Fruit fly (Drosophila melanogaster): Measurements from ENCODE around the gene CG11249.
A peak's percentile ranks its signal among the peaks of the same experiment; 100 is the strongest.

CG11249 gene

DNA sequence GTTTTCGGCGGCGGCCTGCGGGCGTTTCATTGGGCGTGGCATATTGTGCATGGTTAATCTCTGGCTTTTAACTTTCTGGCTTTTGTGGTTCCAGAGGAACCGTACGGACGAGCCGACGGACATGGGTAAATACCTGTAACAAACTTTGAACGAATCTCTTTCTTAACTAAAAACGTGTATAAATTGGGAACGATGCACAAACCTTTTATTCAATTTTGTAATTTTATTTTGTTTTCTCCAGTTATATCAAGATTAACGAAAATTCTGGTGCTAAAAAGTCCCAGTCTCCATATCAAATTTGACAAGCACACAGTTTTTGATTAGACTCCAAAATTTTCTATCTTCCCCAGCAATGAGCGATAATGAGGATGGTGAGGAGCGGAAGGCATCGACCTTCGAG, at the start of gene CG11249:
CG11249 (plus strand) TSS at position 301 of the 400 bp plus-strand sequence.
- no peak for TF ChIP-seq Gug (GFP tag; IDR thresholded peaks at IDR 0.05)
- no peak for TF ChIP-seq Ets96B (tag; optimal IDR thresholded peaks at IDR 0.05)
- TF ChIP-seq CG10631 (GFP tag; optimal IDR thresholded peaks at IDR 0.05): no peak

DNA sequence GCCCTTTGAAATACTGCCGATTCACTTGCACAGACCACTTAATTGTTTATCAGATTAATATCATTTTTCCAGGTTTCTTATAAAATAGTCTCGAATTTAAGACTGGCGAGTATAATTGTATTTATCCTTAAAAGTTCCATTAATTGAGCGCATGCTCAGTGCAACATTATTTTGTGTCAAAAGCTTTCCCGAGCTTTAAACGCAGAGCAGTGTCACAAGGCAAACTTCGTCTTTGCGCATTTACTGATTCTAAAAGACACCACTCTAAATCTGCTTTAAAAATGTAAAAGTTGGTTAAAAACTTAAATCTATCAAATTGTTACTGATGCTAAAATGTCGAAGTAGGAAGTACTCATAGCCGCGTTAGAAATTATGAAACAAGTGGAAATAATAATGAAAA, 46.4 kb upstream of the CG11249 start, which contains the start of the genes CG7166 and Alg11:
CG7166 (minus strand) TSS at position 101 of the 400 bp plus-strand sequence.
Alg11 (plus strand) TSS at position 260 of the 400 bp plus-strand sequence.
- no peak for TF ChIP-seq topi (GFP tag; optimal IDR thresholded peaks at IDR 0.05)
- TF ChIP-seq Eip78C (GFP tag): peak; percentile 35

DNA sequence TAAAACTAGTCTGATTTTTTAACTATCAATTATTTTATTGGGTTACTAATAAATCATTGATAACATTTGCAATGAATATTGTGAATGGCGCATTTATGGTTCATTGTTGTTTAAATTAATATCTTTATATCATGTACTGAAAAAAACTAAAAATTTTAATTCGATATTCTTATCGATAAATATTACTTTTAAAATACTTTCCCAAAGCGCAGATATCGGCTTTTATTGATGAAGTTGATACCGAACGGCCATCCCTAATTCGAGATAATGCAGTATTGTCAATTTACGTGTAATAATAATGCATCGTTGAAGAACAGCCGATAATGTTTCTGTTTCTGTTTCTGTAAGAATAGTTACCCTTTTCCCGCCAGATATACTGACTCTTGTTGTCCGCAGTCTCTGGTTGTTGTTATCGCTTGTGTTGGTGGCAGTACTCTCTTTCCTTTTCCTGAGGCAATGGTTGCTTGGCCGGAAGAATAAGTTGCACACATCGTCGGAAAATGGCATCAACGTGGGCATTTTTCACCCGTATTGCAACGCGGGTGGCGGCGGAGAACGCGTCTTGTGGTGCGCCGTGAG, 45.8 kb upstream of the CG11249 start:
- TF ChIP-seq CG6792 (GFP tag; optimal IDR thresholded peaks at IDR 0.05): no peak
- TF ChIP-seq esn (GFP tag; optimal IDR thresholded peaks at IDR 0.05): peak; percentile 38
- no peak for TF ChIP-seq CG10669 (GFP tag; optimal IDR thresholded peaks at IDR 0.05)
- no peak for TF ChIP-seq achi (GFP tag; optimal IDR thresholded peaks at IDR 0.05)
- TF ChIP-seq Eip78C (GFP tag): peak; percentile 55
- TF ChIP-seq CG34406 (GFP tag; optimal IDR thresholded peaks at IDR 0.05): no peak

DNA sequence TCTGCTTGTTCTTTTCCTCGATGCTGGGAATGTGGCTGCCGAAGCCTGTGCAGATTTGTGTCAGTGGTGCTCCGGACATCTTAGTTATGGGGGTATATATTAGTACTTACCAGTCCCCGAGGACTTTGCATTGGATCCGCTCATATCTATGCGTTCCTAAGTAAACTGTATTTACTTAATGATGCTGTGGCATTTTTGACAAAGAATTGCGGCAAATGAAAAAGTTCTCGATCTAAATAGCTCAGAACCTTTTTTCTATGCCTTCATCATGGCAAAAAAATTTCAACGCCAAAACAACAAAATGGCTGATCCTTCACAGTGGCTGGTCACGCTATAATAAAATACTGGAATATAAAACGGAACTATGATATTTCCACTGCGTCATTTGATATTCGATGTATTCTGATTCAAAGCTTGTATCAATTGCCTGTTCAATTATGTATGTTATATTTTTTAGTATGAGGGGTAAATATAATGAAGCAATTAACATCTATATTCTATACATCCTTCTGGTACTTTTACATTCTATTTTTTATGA, 37.7 kb upstream of the CG11249 start, which contains the start of gene MED1:
MED1 (minus strand) TSS at position 295 of the 538 bp plus-strand sequence.
- TF ChIP-seq Smox (GFP tag; optimal IDR thresholded peaks at IDR 0.05) (no peak), eg (GFP tag; IDR thresholded peaks at IDR 0.05) (peak; percentile 15; the same call in 1 of the 3 replicates), dsx (GFP tag; optimal IDR thresholded peaks at IDR 0.05; ENCODE audit: poor library complexity, severe bottlenecking) (no peak), CG31627 (GFP tag; optimal IDR thresholded peaks at IDR 0.05) (peak; percentile 43), CG11294 (GFP tag; IDR thresholded peaks at IDR 0.05) (no peak), Ets21C (GFP tag; optimal IDR thresholded peaks at IDR 0.05) (peak; percentile 5)

DNA sequence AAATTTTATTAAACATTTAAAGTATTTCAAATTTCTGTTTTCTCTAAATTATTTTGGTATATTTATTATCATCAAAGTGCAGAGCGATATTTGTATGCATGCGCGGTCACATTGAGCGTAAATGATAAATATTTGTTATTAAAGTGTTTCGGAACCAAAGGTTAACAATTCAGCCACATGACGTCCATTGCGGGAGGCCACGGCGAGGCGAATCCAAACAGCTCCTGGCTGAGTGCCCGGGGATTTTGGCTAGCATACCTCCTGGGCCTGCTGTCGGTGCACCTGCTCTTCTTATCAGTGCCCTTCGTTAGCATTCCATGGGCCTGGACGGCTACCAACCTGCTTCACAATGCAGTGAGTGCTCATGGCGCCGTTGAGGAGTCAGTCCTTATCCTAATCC, 36.7 kb upstream of the CG11249 start, which contains the start of gene ORMDL:
ORMDL (plus strand) TSS at position 98 of the 400 bp plus-strand sequence.
- no peak for TF ChIP-seq Eip93F (GFP tag; optimal IDR thresholded peaks at IDR 0.05)
- peak; percentile 66 for TF ChIP-seq svp (GFP tag)

DNA sequence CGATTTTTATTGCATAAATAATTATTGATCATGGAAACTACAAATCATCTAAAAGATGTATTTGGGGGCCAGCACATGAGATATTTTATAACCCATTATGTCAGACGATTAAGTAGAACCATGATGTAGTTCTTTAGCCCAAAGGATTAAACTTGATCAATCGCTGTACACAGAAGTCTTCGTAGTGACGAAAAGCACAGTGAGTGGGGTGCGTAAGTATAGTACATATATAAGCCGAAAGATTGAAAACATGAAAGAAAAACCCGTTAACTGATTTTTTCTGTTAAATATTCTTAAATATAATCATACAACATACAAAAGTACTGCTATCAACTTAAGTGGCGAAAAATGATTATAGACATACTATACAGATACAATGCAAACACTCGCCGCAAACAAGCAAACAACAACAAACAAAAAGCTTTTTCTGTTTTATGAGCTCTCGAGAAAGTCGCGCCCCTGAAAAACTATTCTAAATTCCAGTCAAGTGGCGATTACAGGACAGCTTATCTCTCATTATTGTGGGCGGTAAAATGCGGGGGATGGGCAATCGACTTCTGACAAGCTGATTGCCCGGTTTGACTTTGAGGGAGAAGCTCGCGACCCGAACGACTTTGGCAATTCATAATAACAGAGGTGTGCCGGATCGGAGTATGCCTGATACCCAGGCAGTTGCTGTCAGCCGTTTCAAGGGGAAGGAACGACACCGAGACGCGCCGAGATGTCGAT, 35.5 kb upstream of the CG11249 start, which contains the start of gene CG32444:
CG32444 (plus strand) TSS at position 683 of the 729 bp plus-strand sequence.
- peak; percentile 46 for TF ChIP-seq Eip78C (GFP tag)
- TF ChIP-seq spab (GFP tag; optimal IDR thresholded peaks at IDR 0.05): no peak
- no peak for TF ChIP-seq Blimp-1 (GFP tag; optimal IDR thresholded peaks at IDR 0.05)
- TF ChIP-seq svp (GFP tag): peak; percentile 94

DNA sequence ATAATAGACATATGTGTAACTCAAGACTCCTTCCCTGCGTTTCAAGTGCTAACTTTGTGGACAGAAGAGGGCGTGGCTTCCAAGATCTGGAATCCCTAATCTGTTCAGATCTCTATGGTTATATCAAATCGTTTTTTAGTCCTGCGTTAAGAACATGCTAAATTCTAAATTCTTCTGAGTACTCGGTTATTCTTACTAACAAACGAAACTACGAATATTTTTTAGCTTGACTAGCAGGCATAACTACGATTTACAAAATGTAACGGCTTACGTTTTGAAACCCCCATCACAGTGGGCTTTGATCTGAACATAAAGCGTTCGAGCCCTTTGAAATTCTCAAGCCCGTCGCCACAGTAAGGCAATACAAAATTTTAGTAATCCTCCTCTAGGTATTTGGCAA, 32.9 kb upstream of the CG11249 start, which contains the start of gene CG32445:
CG32445 (plus strand) TSS at position 301 of the 400 bp plus-strand sequence.
- TF ChIP-seq Eip75B (GFP tag; optimal IDR thresholded peaks at IDR 0.05): no peak

DNA sequence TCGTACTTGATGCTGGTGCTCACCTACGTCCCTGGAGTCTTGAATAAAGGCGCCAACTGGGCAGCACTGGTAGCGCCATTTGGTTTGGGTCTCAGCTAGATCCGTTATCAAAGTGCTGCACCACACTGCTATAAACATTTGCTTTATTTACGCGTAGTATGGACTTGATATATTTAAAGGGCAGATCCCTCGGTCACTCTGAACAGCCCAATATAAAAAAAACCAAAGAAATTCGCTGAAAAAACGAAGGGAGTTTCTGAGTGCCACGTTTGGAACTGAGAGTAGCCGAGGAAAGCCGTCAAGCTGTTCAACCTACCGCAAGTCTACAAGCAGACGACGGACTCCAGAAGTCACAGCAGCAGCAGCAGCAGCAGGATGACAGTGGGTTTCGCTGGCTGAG, 31.1 kb upstream of the CG11249 start, which contains the start of gene Atox1:
Atox1 (plus strand) TSS at position 181 of the 400 bp plus-strand sequence.
- TF ChIP-seq Ets21C (GFP tag; optimal IDR thresholded peaks at IDR 0.05) (no peak), CG10631 (GFP tag; optimal IDR thresholded peaks at IDR 0.05) (no peak), ss (GFP tag; optimal IDR thresholded peaks at IDR 0.05) (peak in 1 of 2 experiments; percentile 38), CG11902 (GFP tag; optimal IDR thresholded peaks at IDR 0.05) (no peak), achi (GFP tag; optimal IDR thresholded peaks at IDR 0.05) (no peak), CG6276 (GFP tag; optimal IDR thresholded peaks at IDR 0.05) (no peak), fd85E (GFP tag; optimal IDR thresholded peaks at IDR 0.05) (no peak), CG3919 (GFP tag; optimal IDR thresholded peaks at IDR 0.05) (no peak), CG6792 (GFP tag; optimal IDR thresholded peaks at IDR 0.05) (no peak), CG32006 (GFP tag; optimal IDR thresholded peaks at IDR 0.05) (no peak), Blimp-1 (GFP tag; optimal IDR thresholded peaks at IDR 0.05) (no peak), eg (GFP tag; IDR thresholded peaks at IDR 0.05) (peak; percentile 36; the same call in 1 of the 3 replicates), acj6 (GFP tag; optimal IDR thresholded peaks at IDR 0.05) (no peak), Sox102F (GFP tag; optimal IDR thresholded peaks at IDR 0.05) (no peak), Met (GFP tag; optimal IDR thresholded peaks at IDR 0.05) (no peak), CG11762 (GFP tag; optimal IDR thresholded peaks at IDR 0.05; ENCODE audit: insufficient read depth) (no peak), Gug (GFP tag; IDR thresholded peaks at IDR 0.05) (no peak), CG9139 (GFP tag; optimal IDR thresholded peaks at IDR 0.05) (no peak), CG6854 (GFP tag; optimal IDR thresholded peaks at IDR 0.05) (peak; percentile 54), CG8119 (GFP tag; IDR thresholded peaks at IDR 0.05) (peak; percentile 38; the same call in 2 of the 3 replicates)
